Worm (Caenorhabditis elegans) whole organism, L3 larva: ENCODE data around the gene hlh-15.
A peak's percentile ranks its signal among the peaks of the same experiment; 100 is the strongest.

Experiments
- R02D3.7 ChIP-seq: fragments of 150-350 bp; optimal IDR thresholded peaks from 2 replicates; lab custom pipeline; 2014; ENCODE audit warnings: missing biosample characterization, missing genetic modification characterization
- ZK546.5 ChIP-seq: sonication (generic microtip); optimal IDR thresholded peaks from 2 replicates; lab custom pipeline; 2017; ENCODE audit warnings: missing biosample characterization, missing genetic modification characterization
- aly-2 ChIP-seq: fragments of 150-350 bp; optimal IDR thresholded peaks from 2 replicates; lab custom pipeline; 2014; ENCODE audit warnings: missing biosample characterization, missing genetic modification characterization
- ceh-16 ChIP-seq: sonication (generic microtip); optimal IDR thresholded peaks from 2 replicates; lab custom pipeline; 2017; ENCODE audit warnings: missing biosample characterization, missing genetic modification characterization
- ceh-28 ChIP-seq: fragments of 150-350 bp; optimal IDR thresholded peaks from 2 replicates; lab custom pipeline; 2014; ENCODE audit warnings: missing biosample characterization, missing genetic modification reagents, missing genetic modification characterization
- ceh-82 ChIP-seq: fragments of 150-350 bp; optimal IDR thresholded peaks from 2 replicates; lab custom pipeline; 2014; ENCODE audit warnings: missing biosample characterization, missing genetic modification characterization
- ceh-9 ChIP-seq: sonication (generic microtip); optimal IDR thresholded peaks from 2 replicates; lab custom pipeline; 2018; ENCODE audit warnings: missing biosample characterization, missing genetic modification characterization
- daf-12 ChIP-seq: fragments of 150-350 bp; optimal IDR thresholded peaks from 2 replicates; lab custom pipeline; 2014; ENCODE audit warnings: missing biosample characterization, missing genetic modification reagents, missing genetic modification characterization
- egl-5 ChIP-seq: fragments of 150-350 bp; optimal IDR thresholded peaks from 2 replicates; lab custom pipeline; 2017; ENCODE audit warnings: missing biosample characterization, missing genetic modification reagents, missing genetic modification characterization, inconsistent platforms
- elt-1 ChIP-seq: fragments of 150-350 bp; optimal IDR thresholded peaks from 2 replicates; lab custom pipeline; 2014; ENCODE audit warnings: missing biosample characterization, missing genetic modification characterization
- elt-2 ChIP-seq: sonication (generic microtip); optimal IDR thresholded peaks from 2 replicates; lab custom pipeline; 2016; ENCODE audit warnings: missing genetic modification reagents, mild to moderate bottlenecking, missing genetic modification characterization, missing compliant biosample characterization
- elt-3 ChIP-seq, 3 experiments: fragments of 150-350 bp in 1 of 3; sonication (generic microtip) in 2 of 3; optimal IDR thresholded peaks; 2 replicates in 2 of 3; 4 replicates in 1 of 3; lab custom pipeline; 2014 to 2017; ENCODE audit warnings: missing biosample characterization in 3 of 3, missing genetic modification characterization in 3 of 3
- eor-1 ChIP-seq, 2 experiments: fragments of 150-350 bp; optimal IDR thresholded peaks; 2 replicates each; lab custom pipeline; 2014 to 2018; ENCODE audit warnings: missing biosample characterization in 2 of 2, missing genetic modification characterization in 2 of 2
- fkh-10 ChIP-seq: sonication (generic microtip); optimal IDR thresholded peaks from 2 replicates; lab custom pipeline; 2017; ENCODE audit warnings: missing biosample characterization, missing genetic modification reagents, missing genetic modification characterization
- fkh-2 ChIP-seq: fragments of 150-350 bp; optimal IDR thresholded peaks from 2 replicates; lab custom pipeline; 2014; ENCODE audit warnings: missing biosample characterization, missing genetic modification reagents, missing genetic modification characterization
- fos-1 ChIP-seq: fragments of 150-350 bp; optimal IDR thresholded peaks from 2 replicates; lab custom pipeline; 2014; ENCODE audit warnings: missing biosample characterization, missing genetic modification characterization
- hmg-11 ChIP-seq: sonication (generic microtip); optimal IDR thresholded peaks from 2 replicates; lab custom pipeline; 2016; ENCODE audit warnings: missing genetic modification characterization, missing compliant biosample characterization
- jun-1 ChIP-seq: fragments of 150-350 bp; optimal IDR thresholded peaks from 2 replicates; lab custom pipeline; 2014; ENCODE audit warnings: missing biosample characterization, missing genetic modification reagents, missing genetic modification characterization
- lin-15B ChIP-seq: fragments of 150-350 bp; optimal IDR thresholded peaks from 2 replicates; lab custom pipeline; 2014; ENCODE audit warnings: missing biosample characterization, missing genetic modification characterization
- lin-39 ChIP-seq: fragments of 150-350 bp; optimal IDR thresholded peaks from 2 replicates; lab custom pipeline; 2018; ENCODE audit warnings: missing biosample characterization, missing genetic modification reagents, missing genetic modification characterization
- lsy-12 ChIP-seq: sonication (generic microtip); optimal IDR thresholded peaks from 2 replicates; lab custom pipeline; 2016; ENCODE audit warnings: mild to moderate bottlenecking, missing genetic modification characterization, missing compliant biosample characterization
- mdl-1 ChIP-seq: fragments of 150-350 bp; optimal IDR thresholded peaks from 2 replicates; lab custom pipeline; 2014; ENCODE audit warnings: missing biosample characterization, missing genetic modification characterization
- mml-1 ChIP-seq: fragments of 150-350 bp; sonication (generic microtip); optimal IDR thresholded peaks from 3 replicates; lab custom pipeline; 2014; ENCODE audit warnings: missing biosample characterization, missing genetic modification characterization
- nfya-1 ChIP-seq: sonication (generic microtip); optimal IDR thresholded peaks from 2 replicates; lab custom pipeline; 2017; ENCODE audit warnings: missing genetic modification characterization, mild to moderate bottlenecking, missing compliant biosample characterization, antibody characterized with exemption, moderate library complexity; ENCODE audit not compliant: insufficient read depth
- nhr-11 ChIP-seq: fragments of 150-350 bp; optimal IDR thresholded peaks from 2 replicates; lab custom pipeline; 2014; ENCODE audit warnings: missing biosample characterization, missing genetic modification characterization
- nhr-12 ChIP-seq: fragments of 150-350 bp; optimal IDR thresholded peaks from 2 replicates; lab custom pipeline; 2014; ENCODE audit warnings: missing biosample characterization, missing genetic modification characterization
- nhr-23 ChIP-seq: fragments of 150-350 bp; optimal IDR thresholded peaks from 2 replicates; lab custom pipeline; 2014; ENCODE audit warnings: missing biosample characterization, missing genetic modification reagents, missing genetic modification characterization
- nhr-237 ChIP-seq: fragments of 150-350 bp; optimal IDR thresholded peaks from 2 replicates; lab custom pipeline; 2014; ENCODE audit warnings: missing biosample characterization, missing genetic modification characterization
- nhr-25 ChIP-seq: sonication (generic microtip); optimal IDR thresholded peaks from 2 replicates; lab custom pipeline; 2017; ENCODE audit warnings: missing biosample characterization, missing genetic modification characterization
- nhr-28 ChIP-seq: fragments of 150-350 bp; optimal IDR thresholded peaks from 2 replicates; lab custom pipeline; 2014; ENCODE audit warnings: missing biosample characterization, missing genetic modification characterization
- nhr-67 ChIP-seq: fragments of 150-350 bp; optimal IDR thresholded peaks from 2 replicates; lab custom pipeline; 2014; ENCODE audit warnings: missing biosample characterization, missing genetic modification characterization
- nhr-76 ChIP-seq: fragments of 150-350 bp; sonication (generic microtip); optimal IDR thresholded peaks from 5 replicates; lab custom pipeline; 2014; ENCODE audit warnings: missing biosample characterization, missing genetic modification characterization
- pha-4 ChIP-seq: fragments of 150-350 bp; optimal IDR thresholded peaks from 2 replicates; lab custom pipeline; 2014; ENCODE audit warnings: missing biosample characterization, missing genetic modification reagents, missing genetic modification characterization
- pqm-1 ChIP-seq: fragments of 150-350 bp; optimal IDR thresholded peaks from 2 replicates; lab custom pipeline; 2017; ENCODE audit warnings: missing biosample characterization, missing genetic modification characterization, inconsistent platforms
- sea-2 ChIP-seq: fragments of 150-350 bp; sonication (generic microtip); optimal IDR thresholded peaks from 4 replicates; lab custom pipeline; 2014; ENCODE audit warnings: missing biosample characterization, missing genetic modification reagents, missing genetic modification characterization
- skn-1 ChIP-seq: fragments of 150-350 bp; optimal IDR thresholded peaks from 2 replicates; lab custom pipeline; 2014; ENCODE audit warnings: missing biosample characterization, missing genetic modification characterization
- snpc-4 ChIP-seq: fragments of 150-350 bp; optimal IDR thresholded peaks from 2 replicates; lab custom pipeline; 2014; ENCODE audit warnings: missing biosample characterization, missing genetic modification characterization
- tbx-2 ChIP-seq: sonication (generic microtip); optimal IDR thresholded peaks from 2 replicates; lab custom pipeline; 2016; ENCODE audit warnings: mild to moderate bottlenecking, missing genetic modification characterization, missing compliant biosample characterization
- zag-1 ChIP-seq: fragments of 150-350 bp; optimal IDR thresholded peaks from 2 replicates; lab custom pipeline; 2014; ENCODE audit warnings: missing biosample characterization, missing genetic modification characterization
- ztf-11 ChIP-seq: fragments of 150-350 bp; optimal IDR thresholded peaks from 2 replicates; lab custom pipeline; 2014; ENCODE audit warnings: missing biosample characterization, missing genetic modification characterization
- ztf-4 ChIP-seq: fragments of 150-350 bp; optimal IDR thresholded peaks from 2 replicates; lab custom pipeline; 2014; ENCODE audit warnings: missing biosample characterization, missing genetic modification characterization

The hlh-15 gene

DNA sequence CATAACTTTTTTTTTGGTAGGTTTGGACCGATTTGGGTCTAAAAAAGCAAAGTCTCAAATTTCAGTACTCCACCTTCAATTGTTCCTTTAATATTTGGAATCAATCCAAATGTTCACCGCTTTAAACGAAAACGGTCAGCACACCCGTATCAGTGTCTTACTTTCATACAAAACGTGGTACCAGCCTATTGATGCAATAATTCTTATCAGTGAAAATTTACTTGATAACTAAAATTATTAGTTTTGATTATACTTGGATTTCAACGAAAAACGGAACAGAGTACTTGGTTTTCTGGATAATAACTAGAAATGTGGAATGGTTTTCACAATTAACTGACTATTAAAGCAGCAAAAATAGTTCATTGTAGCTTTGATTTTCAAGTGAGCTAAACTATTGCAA, 42.5 kb downstream of the hlh-15 start:
- TF ChIP-seq elt-2 (tag; lab: Kevin White, UChicago) (peak; percentile 84), lsy-12 (no peak), pqm-1 (tag; lab: Kevin White, UChicago) (peak; percentile 88)

- no peak for TF ChIP-seq nhr-25 (tag; lab: Kevin White, UChicago)
- no peak for TF ChIP-seq ztf-4 (tag; lab: Kevin White, UChicago)
- no peak for TF ChIP-seq eor-1 (tag; optimal IDR thresholded peaks at IDR 0.05; lab: Kevin White, UChicago)
- TF ChIP-seq pqm-1 (tag; lab: Kevin White, UChicago) = peak; percentile 66
- TF ChIP-seq elt-1 = no peak
- TF ChIP-seq pha-4 = peak; percentile 70
- no peak for TF ChIP-seq hmg-11 (tag; lab: Kevin White, UChicago)
- TF ChIP-seq nfya-1 (tag; lab: Kevin White, UChicago) = no peak
- TF ChIP-seq ceh-28 = no peak
- no peak for TF ChIP-seq zag-1
- TF ChIP-seq elt-2 (tag; lab: Kevin White, UChicago) = peak; percentile 27
These were observed 44.1 kb downstream of the hlh-15 start for ce11 chrX:2369073-2369472.

- TF ChIP-seq eor-1 (tag; optimal IDR thresholded peaks at IDR 0.05; lab: Kevin White, UChicago) = no peak
- TF ChIP-seq ceh-16 (tag; lab: Kevin White, UChicago) = no peak
- TF ChIP-seq tbx-2 (tag; lab: Kevin White, UChicago) = no peak
- TF ChIP-seq mdl-1 (tag; lab: Kevin White, UChicago) = no peak
- TF ChIP-seq nhr-11 = no peak
- no peak for TF ChIP-seq nfya-1 (tag; lab: Kevin White, UChicago)
- TF ChIP-seq elt-3 (tag; optimal IDR thresholded peaks at IDR 0.05; lab: Kevin White, UChicago) = no peak
- TF ChIP-seq jun-1 (tag; lab: Kevin White, UChicago) = peak; percentile 5
- TF ChIP-seq skn-1 = no peak
- TF ChIP-seq snpc-4 (tag; lab: Kevin White, UChicago) = peak; percentile 20
- TF ChIP-seq R02D3.7 (tag; lab: Kevin White, UChicago) = no peak
- TF ChIP-seq zag-1 = no peak
- no peak for TF ChIP-seq nhr-67 (tag; lab: Kevin White, UChicago)
- TF ChIP-seq aly-2 (tag; lab: Kevin White, UChicago) = no peak
- TF ChIP-seq ztf-4 (tag; lab: Kevin White, UChicago) = no peak
- no peak for TF ChIP-seq ZK546.5 (tag; lab: Kevin White, UChicago)
- no peak for TF ChIP-seq nhr-76 (tag; lab: Kevin White, UChicago)
- TF ChIP-seq daf-12 (tag; lab: Kevin White, UChicago) = no peak
- TF ChIP-seq ztf-11 = no peak
- no peak for TF ChIP-seq lin-15B (tag; lab: Kevin White, UChicago)
- no peak for TF ChIP-seq fos-1 (tag; lab: Kevin White, UChicago)
- peak; percentile 80 for TF ChIP-seq nhr-25 (tag; lab: Kevin White, UChicago)
- no peak for TF ChIP-seq nhr-28 (tag; lab: Kevin White, UChicago)
- TF ChIP-seq nhr-12 = no peak
- TF ChIP-seq lin-39 (tag; lab: Kevin White, UChicago) = no peak
- no peak for TF ChIP-seq nhr-23 (tag; lab: Kevin White, UChicago)
- no peak for TF ChIP-seq ceh-9 (tag; lab: Kevin White, UChicago)
- no peak for TF ChIP-seq pqm-1 (tag; lab: Kevin White, UChicago)
- no peak for TF ChIP-seq elt-1
- TF ChIP-seq ceh-82 (tag; lab: Kevin White, UChicago) = no peak
- no peak for TF ChIP-seq nhr-237 (tag; lab: Kevin White, UChicago)
- no peak for TF ChIP-seq egl-5 (tag; lab: Kevin White, UChicago)
- TF ChIP-seq pha-4 = peak; percentile 79
- no peak for TF ChIP-seq sea-2 (GFP tag; lab: Kevin White, UChicago)
- TF ChIP-seq mml-1 (tag; lab: Kevin White, UChicago) = no peak
- peak; percentile 11 for TF ChIP-seq ceh-28
- TF ChIP-seq fkh-2 (tag; lab: Kevin White, UChicago) = no peak
- no peak for TF ChIP-seq fkh-10 (GFP tag; lab: Kevin White, UChicago)
These were observed 44.9 kb downstream of the hlh-15 start for ce11 chrX:2368042-2368814.
